Fruit fly (Drosophila melanogaster): Measurements from ENCODE around the gene Octbeta3R.

Gene Octbeta3R

DNA sequence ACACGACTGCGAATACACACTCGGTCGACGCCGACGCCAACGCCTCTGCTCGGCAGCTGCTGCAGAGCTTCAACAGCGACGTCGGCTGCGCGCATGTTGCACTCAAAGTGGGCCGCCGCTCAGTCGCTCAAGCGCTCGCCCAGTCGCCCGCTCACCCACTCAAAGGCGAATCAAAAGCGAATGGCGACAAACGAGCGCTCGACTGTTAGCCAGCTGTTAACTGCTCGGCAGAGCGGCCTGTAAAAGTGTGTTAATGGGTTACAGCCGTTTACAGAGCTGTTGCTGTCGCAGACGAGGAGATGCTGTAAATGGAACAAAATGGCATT, 47.8 kb upstream of the Octbeta3R start (continued):
- TF ChIP-seq chinmo (GFP tag; IDR thresholded peaks at IDR 0.05; ENCODE audit: partially characterized antibody), result peak; percentile 82; the same call in 2 of the 4 replicates
- no peak for TF ChIP-seq slp2 (GFP tag; optimal IDR thresholded peaks at IDR 0.05)
- no peak for TF ChIP-seq Kr (GFP tag; optimal IDR thresholded peaks at IDR 0.05)
- TF ChIP-seq CG15696 (tag; optimal IDR thresholded peaks at IDR 0.05), result no peak
- no peak for TF ChIP-seq crc (GFP tag; optimal IDR thresholded peaks at IDR 0.05)
- no peak for TF ChIP-seq HLH4C (GFP tag; IDR thresholded peaks at IDR 0.05; ENCODE audit: partially characterized antibody)
- no peak for TF ChIP-seq CG15479 (GFP tag; optimal IDR thresholded peaks at IDR 0.05)
- no peak for TF ChIP-seq CG11723 (GFP tag; optimal IDR thresholded peaks at IDR 0.05)
- TF ChIP-seq Adf1 (GFP tag; IDR thresholded peaks at IDR 0.05), result peak; percentile 99
- no peak for TF ChIP-seq CG6854 (GFP tag; optimal IDR thresholded peaks at IDR 0.05)
- no peak for TF ChIP-seq CG9876 (GFP tag; optimal IDR thresholded peaks at IDR 0.05)

DNA sequence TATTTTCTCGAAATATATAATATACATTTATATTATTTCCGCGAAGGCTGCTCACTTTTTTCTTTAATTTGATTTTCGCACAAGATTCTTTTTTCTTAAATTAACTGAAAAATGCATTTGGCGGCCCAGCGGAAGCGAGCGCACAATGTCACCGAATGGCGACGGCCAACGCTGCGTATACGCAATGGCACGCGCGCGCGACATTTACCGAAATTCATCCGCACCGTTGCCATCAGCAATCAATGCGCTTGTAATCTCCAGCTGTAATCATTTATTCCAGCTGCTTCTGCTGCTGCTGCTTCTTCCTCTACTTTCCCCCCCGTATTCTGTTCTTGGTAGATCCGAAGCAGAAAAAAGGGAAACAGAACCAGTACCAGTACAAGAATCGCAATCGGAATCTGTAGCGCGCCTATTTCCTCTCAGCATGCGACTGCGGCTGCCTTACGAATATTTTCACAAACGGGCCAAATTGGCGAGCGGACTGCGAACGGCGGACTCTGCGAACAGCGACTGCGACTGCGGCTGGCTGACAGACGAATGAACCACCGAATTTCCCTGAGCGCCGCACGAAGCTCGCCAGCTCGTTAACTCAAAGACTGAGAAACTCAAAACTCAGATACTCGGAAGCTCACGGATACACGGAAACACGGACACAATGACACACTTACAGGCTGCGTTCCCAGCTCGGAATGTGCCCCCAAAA, 47.3 kb upstream of the Octbeta3R start, which contains the start of gene Octbeta2R:
Gene Octbeta2R, minus strand, starts transcription at position 539 of the 703 bp plus-strand sequence.
- TF ChIP-seq CG7372 (GFP tag; IDR thresholded peaks at IDR 0.05) (peak; percentile 91), abd-A (tag; optimal IDR thresholded peaks at IDR 0.05) (peak; percentile 52), MTF-1 (GFP tag; optimal IDR thresholded peaks at IDR 0.05; ENCODE audit: borderline replicate concordance) (no peak), CG10543 (GFP tag; optimal IDR thresholded peaks at IDR 0.05) (peak; percentile 51), sd (tag; optimal IDR thresholded peaks at IDR 0.05) (peak; percentile 72), CG34224 (GFP tag; IDR thresholded peaks at IDR 0.05; ENCODE audit: partially characterized antibody) (peak; percentile 53; the same call in 1 of the 3 replicates), seq (GFP tag; IDR thresholded peaks at IDR 0.05) (0 out of 2 replicates have a peak, but pooled peaks have one; percentile 26), amos (GFP tag; IDR thresholded peaks at IDR 0.05; ENCODE audit: partially characterized antibody) (peak; percentile 5; the same call in 1 of the 2 replicates), CG12236 (GFP tag; optimal IDR thresholded peaks at IDR 0.05) (no peak), sqz (GFP tag; optimal IDR thresholded peaks at IDR 0.05) (no peak), CG13894 (tag; optimal IDR thresholded peaks at IDR 0.05) (peak; percentile 35), CG15269 (tag; optimal IDR thresholded peaks at IDR 0.05) (peak; percentile 9), CG32767 (GFP tag; IDR thresholded peaks at IDR 0.05) (no peak), Ets65A (GFP tag) (peak; percentile 56), Vsx1 (GFP tag; optimal IDR thresholded peaks at IDR 0.05) (no peak), CG16779 (GFP tag; IDR thresholded peaks at IDR 0.05) (0 out of 2 replicates have a peak, but pooled peaks have one; percentile 62), Hmr (GFP tag; optimal IDR thresholded peaks at IDR 0.05) (peak; percentile 1), Jarid2 (GFP tag; optimal IDR thresholded peaks at IDR 0.05) (peak; percentile 61), cg (GFP tag; optimal IDR thresholded peaks at IDR 0.05) (peak; percentile 11), Nf-YC (tag; optimal IDR thresholded peaks at IDR 0.05) (peak; percentile 26), Deaf1 (tag; optimal IDR thresholded peaks at IDR 0.05) (peak; percentile 95), Fer1 (GFP tag; optimal IDR thresholded peaks at IDR 0.05) (no peak), CG12769 (tag; optimal IDR thresholded peaks at IDR 0.05) (peak; percentile 22), CG13287 (GFP tag; IDR thresholded peaks at IDR 0.05; ENCODE audit: partially characterized antibody) (peak; percentile 55; the same call in 1 of the 2 replicates), Chrac-16 (GFP tag; optimal IDR thresholded peaks at IDR 0.05) (no peak), lab (GFP tag; optimal IDR thresholded peaks at IDR 0.05) (peak; percentile 30), Dip3 (GFP tag; optimal IDR thresholded peaks at IDR 0.05) (no peak), trem (tag; optimal IDR thresholded peaks at IDR 0.05) (no peak), sna (GFP tag; IDR thresholded peaks at IDR 0.05; ENCODE audit: partially characterized antibody) (peak; percentile 48; the same call in 1 of the 2 replicates), Med (GFP tag) (peak; percentile 78), CG5953 (GFP tag; IDR thresholded peaks at IDR 0.05) (no peak), CG34376 (GFP tag; optimal IDR thresholded peaks at IDR 0.05) (peak; percentile 10), ab (GFP tag; optimal IDR thresholded peaks at IDR 0.05) (no peak), aop (GFP tag; IDR thresholded peaks at IDR 0.05) (no peak)
